Worm (Caenorhabditis elegans) whole organism, young adult: ENCODE data around the gene E02H4.2.

Source experiments
- F23B12.7 ChIP-seq: sonication (generic microtip); optimal IDR thresholded peaks from 2 replicates; lab custom pipeline; 2017; ENCODE audit warnings: missing genetic modification characterization, mild to moderate bottlenecking, missing compliant biosample characterization, antibody characterized with exemption, moderate library complexity; ENCODE audit not compliant: insufficient read depth
- F52B5.7 ChIP-seq: sonication (generic microtip); optimal IDR thresholded peaks from 2 replicates; lab custom pipeline; 2016; ENCODE audit warnings: mild to moderate bottlenecking, missing genetic modification characterization, missing compliant biosample characterization
- Y53F4B.3 ChIP-seq: fragments of 200-800 bp; sonication (Bioruptor generic); IDR thresholded peaks from 2 replicates; pipeline ENCODE4 v1.3.6; 2022; ENCODE audit warnings: missing genetic modification reagents, missing genetic modification characterization, missing compliant biosample characterization
- cebp-1 ChIP-seq, 2 experiments: fragments of 200-800 bp in 1 of 2; sonication (Bioruptor generic) in 1 of 2; sonication (generic microtip) in 1 of 2; IDR thresholded peaks in 1 of 2; optimal IDR thresholded peaks in 1 of 2; 2 replicates each; pipeline versions ENCODE4 v1.3.6 to Lab custom; 2017 to 2022; ENCODE audit warnings: missing compliant biosample characterization in 2 of 2, missing genetic modification characterization in 2 of 2, mild to moderate bottlenecking in 1 of 2, missing genetic modification reagents in 1 of 2, moderate library complexity in 1 of 2
- hlh-26 ChIP-seq: fragments of 200-800 bp; sonication (Bioruptor generic); conservative IDR thresholded peaks from 2 replicates; pipeline ENCODE4 v1.3.6; 2022; ENCODE audit warnings: missing genetic modification reagents, missing genetic modification characterization, missing compliant biosample characterization
- pha-4 ChIP-seq: fragments of 150-350 bp; sonication (generic microtip); optimal IDR thresholded peaks from 2 replicates; lab custom pipeline; 2014; ENCODE audit warnings: missing biosample characterization, missing genetic modification reagents, missing genetic modification characterization
- tlf-1 ChIP-seq: fragments of 200-800 bp; sonication (Bioruptor generic); optimal IDR thresholded peaks from 2 replicates; lab custom pipeline; 2018; ENCODE audit warnings: mild to moderate bottlenecking, missing genetic modification characterization, missing compliant biosample characterization
- unc-62 ChIP-seq: fragments of 150-350 bp; optimal IDR thresholded peaks from 2 replicates; lab custom pipeline; 2014; ENCODE audit warnings: missing biosample characterization, missing genetic modification reagents, missing genetic modification characterization
- ztf-26 ChIP-seq: sonication (generic microtip); optimal IDR thresholded peaks from 2 replicates; lab custom pipeline; 2017; ENCODE audit warnings: missing genetic modification characterization, missing compliant biosample characterization

- TF ChIP-seq cebp-1 (GFP tag; IDR thresholded peaks at IDR 0.05; lab: Robert Waterston, UW): no peak
- TF ChIP-seq cebp-1 (tag; optimal IDR thresholded peaks at IDR 0.05; lab: Kevin White, UChicago): no peak
- TF ChIP-seq unc-62 (GFP tag; lab: Kevin White, UChicago): no peak
- no peak for TF ChIP-seq pha-4
- no peak for TF ChIP-seq tlf-1
- TF ChIP-seq ztf-26 (tag; lab: Kevin White, UChicago): no peak
- TF ChIP-seq hlh-26: no peak
- TF ChIP-seq F23B12.7 (tag; lab: Kevin White, UChicago): no peak
- no peak for TF ChIP-seq F52B5.7 (tag; lab: Kevin White, UChicago)
- no peak for TF ChIP-seq Y53F4B.3 (GFP tag; lab: Robert Waterston, UW)
Measured at ce11 chrX:14236121-14236824, 45.2 kb downstream of the E02H4.2 start.
